Worm (Caenorhabditis elegans): ENCODE measurements around the gene str-188.

DNA sequence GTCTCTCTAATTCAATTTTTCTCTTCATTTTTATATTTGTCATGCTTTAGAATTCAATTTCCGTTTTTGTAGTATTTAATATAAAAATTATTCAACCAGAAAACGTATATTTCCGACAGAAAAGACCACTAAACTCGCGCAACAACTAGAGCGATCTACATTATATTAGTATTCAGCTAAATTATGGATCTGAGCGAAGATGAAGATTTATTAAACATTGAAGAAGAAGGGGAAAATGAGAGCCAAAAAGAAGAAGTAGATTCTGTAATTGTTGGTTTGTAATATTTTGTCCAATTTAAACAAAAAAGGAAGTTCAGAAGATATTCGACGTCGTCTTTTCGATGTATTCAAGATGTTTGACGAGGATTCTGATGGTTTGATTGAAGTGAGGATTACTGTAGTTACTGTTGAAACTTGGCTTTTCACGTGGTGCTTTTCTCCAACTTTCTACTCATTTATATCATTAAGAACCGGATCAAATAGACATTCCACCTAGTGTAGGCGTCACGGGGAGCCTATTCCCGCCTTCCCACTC lies 17.5 kb downstream of the str-188 start, which contains the start of gene cal-7:
- TF ChIP-seq flt-1 (GFP tag; IDR thresholded peaks at IDR 0.05) (no peak), klf-2 (GFP tag; conservative IDR thresholded peaks at IDR 0.05) (no peak), ref-1 (GFP tag; conservative IDR thresholded peaks at IDR 0.05) (no peak), T22C8.4 (GFP tag; IDR thresholded peaks at IDR 0.05) (no peak), tab-1 (GFP tag; IDR thresholded peaks at IDR 0.05) (no peak), cog-1 (tag; optimal IDR thresholded peaks at IDR 0.05) (no peak), med-1 (GFP tag; optimal IDR thresholded peaks at IDR 0.05; ENCODE audit: insufficient read depth) (no peak), ztf-23 (GFP tag; IDR thresholded peaks at IDR 0.05) (no peak)
